Worm (Caenorhabditis elegans) whole organism, L4 larva: ENCODE measurements around the gene R12G8.1.
A peak's percentile ranks its signal among the peaks of the same experiment; 100 is the strongest.

ENCODE experiments used
- F49E8.2 ChIP-seq: sonication (generic microtip); optimal IDR thresholded peaks from 2 replicates; lab custom pipeline; 2016; ENCODE audit warnings: missing compliant biosample characterization, mild to moderate bottlenecking, missing genetic modification characterization, borderline replicate concordance
- R02D3.7 ChIP-seq: fragments of 150-350 bp; sonication (generic microtip); optimal IDR thresholded peaks from 3 replicates; lab custom pipeline; 2014; ENCODE audit warnings: missing biosample characterization, missing genetic modification characterization
- T20F7.1 ChIP-seq: fragments of 200-800 bp; sonication (Bioruptor generic); optimal IDR thresholded peaks from 2 replicates; lab custom pipeline; 2018; ENCODE audit warnings: mild to moderate bottlenecking, missing genetic modification characterization, missing compliant biosample characterization
- Y105C5A.15 ChIP-seq: fragments of 200-800 bp; sonication (Bioruptor generic); IDR thresholded peaks from 2 replicates; pipeline ENCODE4 v1.3.6; 2022; ENCODE audit warnings: missing genetic modification characterization, missing compliant biosample characterization
- Y48G9A.11 ChIP-seq: fragments of 200-800 bp; sonication (Bioruptor generic); IDR thresholded peaks from 2 replicates; pipeline ENCODE4 v1.3.6; 2022; ENCODE audit warnings: missing genetic modification reagents, missing genetic modification characterization, missing compliant biosample characterization
- aha-1 ChIP-seq: fragments of 150-350 bp; peaks from one replicate; lab custom pipeline; 2014; ENCODE audit warnings: missing biosample characterization, missing genetic modification characterization
- ama-1 ChIP-seq: fragments of 150-350 bp; optimal IDR thresholded peaks from 2 replicates; lab custom pipeline; 2014; ENCODE audit warnings: inconsistent platforms, mixed read lengths
- arid-1 ChIP-seq: fragments of 200-800 bp; sonication (Bioruptor generic); conservative IDR thresholded peaks from 2 replicates; pipeline ENCODE4 v1.3.6; 2022; ENCODE audit warnings: missing genetic modification reagents, missing genetic modification characterization, missing compliant biosample characterization
- ceh-20 ChIP-seq: fragments of 200-800 bp; sonication (Bioruptor generic); IDR thresholded peaks from 2 replicates; pipeline ENCODE4 v1.3.6; 2022; ENCODE audit warnings: missing genetic modification reagents, missing genetic modification characterization, missing compliant biosample characterization
- ceh-82 ChIP-seq: sonication (generic microtip); optimal IDR thresholded peaks from 2 replicates; lab custom pipeline; 2017; ENCODE audit warnings: missing biosample characterization, missing genetic modification characterization
- ces-1 ChIP-seq: fragments of 150-350 bp; sonication (generic microtip); optimal IDR thresholded peaks from 4 replicates; lab custom pipeline; 2014; ENCODE audit warnings: missing biosample characterization, missing genetic modification reagents, missing genetic modification characterization
- cey-2 ChIP-seq: sonication (generic microtip); optimal IDR thresholded peaks from 3 replicates; lab custom pipeline; 2017; ENCODE audit warnings: missing genetic modification characterization, mild to moderate bottlenecking, missing compliant biosample characterization, antibody characterized with exemption, borderline replicate concordance; ENCODE audit not compliant: insufficient read depth
- daf-16 ChIP-seq, 3 experiments: sonication (generic microtip); optimal IDR thresholded peaks; 2 replicates each; lab custom pipeline; 2016 to 2017; ENCODE audit warnings: missing genetic modification characterization in 3 of 3, missing genetic modification reagents in 3 of 3, mild to moderate bottlenecking in 2 of 3, missing compliant biosample characterization in 2 of 3, missing biosample characterization in 1 of 3, moderate library complexity in 1 of 3
- daf-19 ChIP-seq: fragments of 200-800 bp; sonication (Bioruptor generic); conservative IDR thresholded peaks from 2 replicates; pipeline ENCODE4 v1.3.6; 2022; ENCODE audit warnings: missing genetic modification characterization, missing compliant biosample characterization
- daf-8 ChIP-seq: fragments of 200-800 bp; sonication (Bioruptor generic); IDR thresholded peaks from 2 replicates; pipeline ENCODE4 v1.3.6; 2022; ENCODE audit warnings: missing genetic modification characterization, missing compliant biosample characterization
- dve-1 ChIP-seq: sonication (generic microtip); optimal IDR thresholded peaks from 2 replicates; lab custom pipeline; 2017; ENCODE audit warnings: antibody characterized with exemption, mild to moderate bottlenecking, missing genetic modification characterization, missing compliant biosample characterization; ENCODE audit not compliant: insufficient read depth
- egl-27 ChIP-seq: sonication (generic microtip); optimal IDR thresholded peaks from 3 replicates; lab custom pipeline; 2017; ENCODE audit warnings: missing biosample characterization, missing genetic modification reagents, missing genetic modification characterization
- fkh-10 ChIP-seq: fragments of 150-350 bp; optimal IDR thresholded peaks from 2 replicates; lab custom pipeline; 2014; ENCODE audit warnings: missing biosample characterization, missing genetic modification reagents, missing genetic modification characterization
- hlh-11 ChIP-seq: fragments of 200-800 bp; sonication (Bioruptor generic); optimal IDR thresholded peaks from 2 replicates; lab custom pipeline; 2018; ENCODE audit warnings: mild to moderate bottlenecking, missing genetic modification characterization, missing compliant biosample characterization
- hlh-30 ChIP-seq: sonication (generic microtip); optimal IDR thresholded peaks from 2 replicates; lab custom pipeline; 2017; ENCODE audit warnings: antibody characterized with exemption, mild to moderate bottlenecking, missing genetic modification characterization, missing compliant biosample characterization; ENCODE audit not compliant: insufficient read depth
- hmg-1.1 ChIP-seq: fragments of 200-800 bp; sonication (Bioruptor generic); IDR thresholded peaks from 2 replicates; pipeline ENCODE4 v1.3.6; 2022; ENCODE audit warnings: missing genetic modification reagents, missing genetic modification characterization, missing compliant biosample characterization
- lin-1 ChIP-seq: fragments of 200-800 bp; sonication (Bioruptor generic); IDR thresholded peaks from 2 replicates; pipeline ENCODE4 v1.3.6; 2022; ENCODE audit warnings: missing genetic modification reagents, missing genetic modification characterization, missing compliant biosample characterization
- lin-13 ChIP-seq: fragments of 150-350 bp; optimal IDR thresholded peaks from 2 replicates; lab custom pipeline; 2014; ENCODE audit warnings: missing biosample characterization, missing genetic modification reagents, missing genetic modification characterization
- lin-29 ChIP-seq: fragments of 200-800 bp; sonication (Bioruptor generic); IDR thresholded peaks from 2 replicates; pipeline ENCODE4 v1.3.6; 2022; ENCODE audit warnings: missing genetic modification reagents, missing genetic modification characterization, missing compliant biosample characterization
- lin-38 ChIP-seq: fragments of 200-800 bp; sonication (Bioruptor generic); IDR thresholded peaks from 2 replicates; pipeline ENCODE4 v1.3.6; 2022; ENCODE audit warnings: missing genetic modification reagents, missing genetic modification characterization, missing compliant biosample characterization
- lsy-2 ChIP-seq, 2 experiments: fragments of 150-350 bp in 1 of 2; sonication (generic microtip) in 1 of 2; optimal IDR thresholded peaks; 2 replicates each; lab custom pipeline; 2014 to 2017; ENCODE audit warnings: missing biosample characterization in 2 of 2, missing genetic modification characterization in 2 of 2
- mxl-3 ChIP-seq: fragments of 200-800 bp; sonication (Bioruptor generic); optimal IDR thresholded peaks from 2 replicates; lab custom pipeline; 2018; ENCODE audit warnings: mild to moderate bottlenecking, missing genetic modification characterization, missing compliant biosample characterization
- nhr-10 ChIP-seq: fragments of 150-350 bp; optimal IDR thresholded peaks from 2 replicates; lab custom pipeline; 2014; ENCODE audit warnings: missing biosample characterization, missing genetic modification characterization
- nhr-102 ChIP-seq: sonication (generic microtip); optimal IDR thresholded peaks from 2 replicates; lab custom pipeline; 2016; ENCODE audit warnings: mild to moderate bottlenecking, missing genetic modification characterization, moderate library complexity, missing compliant biosample characterization
- nhr-11 ChIP-seq: fragments of 150-350 bp; optimal IDR thresholded peaks from 2 replicates; lab custom pipeline; 2014; ENCODE audit warnings: missing biosample characterization, missing genetic modification characterization
- nhr-111 ChIP-seq: fragments of 200-800 bp; sonication (Bioruptor generic); optimal IDR thresholded peaks from 2 replicates; lab custom pipeline; 2018; ENCODE audit warnings: mild to moderate bottlenecking, missing genetic modification characterization, missing compliant biosample characterization
- nhr-237 ChIP-seq: sonication (generic microtip); optimal IDR thresholded peaks from 2 replicates; lab custom pipeline; 2017; ENCODE audit warnings: missing biosample characterization, missing genetic modification characterization
- nhr-28 ChIP-seq: fragments of 150-350 bp; optimal IDR thresholded peaks from 2 replicates; lab custom pipeline; 2014; ENCODE audit warnings: missing biosample characterization, missing genetic modification characterization
- nhr-42 ChIP-seq: fragments of 200-800 bp; sonication (Bioruptor generic); IDR thresholded peaks from 2 replicates; pipeline ENCODE4 v1.3.6; 2022; ENCODE audit warnings: missing genetic modification characterization, missing compliant biosample characterization
- php-3 ChIP-seq: fragments of 200-800 bp; sonication (Bioruptor generic); IDR thresholded peaks from 2 replicates; pipeline ENCODE4 v1.3.6; 2022; ENCODE audit warnings: missing genetic modification reagents, missing genetic modification characterization, missing compliant biosample characterization
- rbr-2 ChIP-seq: sonication (generic microtip); optimal IDR thresholded peaks from 2 replicates; lab custom pipeline; 2016; ENCODE audit warnings: missing genotype, missing genetic modification characterization, missing compliant biosample characterization
- set-16 ChIP-seq: fragments of 200-800 bp; sonication (Bioruptor generic); IDR thresholded peaks from 2 replicates; pipeline ENCODE4 v1.3.6; 2022; ENCODE audit warnings: missing genetic modification reagents, missing genetic modification characterization, missing compliant biosample characterization
- skn-1 ChIP-seq: fragments of 150-350 bp; optimal IDR thresholded peaks from 2 replicates; lab custom pipeline; 2014; ENCODE audit warnings: missing biosample characterization, missing genetic modification characterization
- spr-3 ChIP-seq: fragments of 200-800 bp; sonication (Bioruptor generic); optimal IDR thresholded peaks from 2 replicates; lab custom pipeline; 2018; ENCODE audit warnings: mild to moderate bottlenecking, missing genetic modification characterization, missing compliant biosample characterization
- zip-11 ChIP-seq: fragments of 200-800 bp; sonication (Bioruptor generic); IDR thresholded peaks from 2 replicates; pipeline ENCODE4 v1.3.6; 2022; ENCODE audit warnings: missing genetic modification characterization, missing compliant biosample characterization
- ztf-11 ChIP-seq: fragments of 150-350 bp; optimal IDR thresholded peaks from 2 replicates; lab custom pipeline; 2014; ENCODE audit warnings: missing biosample characterization, missing genetic modification characterization
- ztf-7 ChIP-seq: fragments of 150-350 bp; optimal IDR thresholded peaks from 2 replicates; lab custom pipeline; 2014; ENCODE audit warnings: missing biosample characterization, missing genetic modification characterization

The R12G8.1 gene

DNA sequence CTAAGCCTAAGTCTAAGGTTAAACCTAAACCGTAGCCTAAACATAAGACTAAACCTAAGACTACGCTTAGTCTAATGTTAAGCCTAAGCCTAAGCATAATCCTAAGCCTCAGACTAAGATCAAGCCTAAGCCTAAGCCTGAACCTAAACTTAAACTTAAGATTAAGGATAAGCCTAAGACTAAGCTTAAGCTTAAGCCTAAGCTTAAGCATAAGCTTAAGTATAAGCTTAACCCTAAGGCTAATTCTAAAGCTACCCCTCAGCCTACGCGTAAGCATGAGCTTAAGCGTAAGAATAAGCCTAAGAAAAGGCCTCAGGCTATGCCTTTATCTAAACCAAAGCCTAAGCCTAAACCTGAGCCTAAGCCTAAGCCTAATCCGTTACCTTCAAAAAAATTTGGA, 20.7 kb downstream of the R12G8.1 start:
- TF ChIP-seq lin-38 (GFP tag; lab: Robert Waterston, UW) (no peak), ces-1 (no peak)

DNA sequence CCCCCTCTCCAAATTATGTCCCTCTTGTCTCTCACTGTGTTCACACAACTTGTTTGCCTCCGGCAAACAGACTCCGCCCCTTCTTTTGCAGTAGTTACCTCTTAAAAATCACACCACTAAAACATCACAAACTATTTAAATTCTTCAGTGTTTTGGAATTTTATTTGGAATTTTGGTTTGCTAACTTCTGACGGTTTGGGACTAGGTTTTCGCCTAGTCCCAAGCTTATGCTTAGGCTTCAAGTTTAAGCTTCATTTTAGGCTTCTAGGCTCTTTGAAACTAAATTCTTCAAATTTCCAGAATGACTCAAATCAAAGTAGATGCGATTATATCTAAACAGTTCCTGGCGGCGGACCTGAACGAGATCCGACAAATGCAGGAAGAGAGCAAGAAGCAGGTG, 24.3 kb downstream of the R12G8.1 start, which contains the start of gene fat-5:
Gene fat-5 (plus strand): TSS at position 301 of the 400 bp plus-strand sequence.
- TF ChIP-seq Y48G9A.11 (GFP tag; lab: Robert Waterston, UW) (no peak), aha-1 (tag; lab: Kevin White, UChicago) (peak; percentile 41)
- TF ChIP-seq, all 104 proteins: peak for 1

DNA sequence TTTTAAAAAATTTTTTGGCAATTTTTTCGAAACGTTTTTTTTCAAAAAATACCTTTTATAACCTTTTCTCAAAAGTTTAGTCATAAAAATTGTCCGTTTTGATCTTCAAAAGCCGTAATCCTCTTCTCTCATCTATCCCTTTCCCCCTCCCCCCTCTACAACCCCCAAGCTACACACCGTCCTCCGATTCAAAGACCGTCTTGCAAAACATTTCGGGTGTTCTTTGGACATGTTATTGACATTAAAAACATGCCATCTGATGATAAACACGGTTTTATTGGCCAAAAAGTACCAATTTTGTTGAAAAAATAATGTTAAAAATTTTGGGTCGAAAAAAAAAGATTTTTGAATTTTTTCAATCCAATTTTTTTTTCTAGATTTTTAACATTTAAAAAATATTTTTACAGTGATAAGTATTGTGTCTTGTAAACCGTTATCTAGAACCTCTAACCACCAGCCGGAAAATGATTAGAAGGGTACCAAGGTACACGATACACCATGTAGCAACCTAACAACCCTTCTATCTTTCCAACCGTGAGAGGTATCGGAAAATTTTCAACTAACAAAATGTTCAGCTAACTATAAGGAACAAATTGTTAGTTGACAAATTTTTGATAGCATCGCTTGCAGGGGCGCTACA, 25.8 kb downstream of the R12G8.1 start:
- TF ChIP-seq set-16 (no peak), daf-8 (GFP tag; lab: Robert Waterston, UW) (no peak), T20F7.1 (GFP tag; lab: Kevin White, UChicago) (no peak), nhr-28 (tag; lab: Kevin White, UChicago) (peak; percentile 36), lin-1 (GFP tag; lab: Robert Waterston, UW) (no peak), zip-11 (GFP tag; lab: Robert Waterston, UW) (no peak), hlh-11 (peak; percentile 29), R02D3.7 (tag; lab: Kevin White, UChicago) (no peak), cey-2 (tag; lab: Kevin White, UChicago) (no peak), lin-13 (GFP tag; lab: Kevin White, UChicago) (no peak), daf-16 (GFP tag; optimal IDR thresholded peaks at IDR 0.05; lab: Kevin White, UChicago) (no peak), daf-16 (tag; optimal IDR thresholded peaks at IDR 0.05; lab: Kevin White, UChicago) (peak; percentile 91), hmg-1.1 (GFP tag; lab: Robert Waterston, UW) (no peak), spr-3 (GFP tag; lab: Kevin White, UChicago) (no peak), ztf-11 (tag; lab: Kevin White, UChicago) (no peak), ztf-7 (no peak), ceh-82 (tag; lab: Kevin White, UChicago) (no peak), nhr-11 (tag; lab: Kevin White, UChicago) (peak; percentile 3), mxl-3 (GFP tag; lab: Kevin White, UChicago) (no peak)

DNA sequence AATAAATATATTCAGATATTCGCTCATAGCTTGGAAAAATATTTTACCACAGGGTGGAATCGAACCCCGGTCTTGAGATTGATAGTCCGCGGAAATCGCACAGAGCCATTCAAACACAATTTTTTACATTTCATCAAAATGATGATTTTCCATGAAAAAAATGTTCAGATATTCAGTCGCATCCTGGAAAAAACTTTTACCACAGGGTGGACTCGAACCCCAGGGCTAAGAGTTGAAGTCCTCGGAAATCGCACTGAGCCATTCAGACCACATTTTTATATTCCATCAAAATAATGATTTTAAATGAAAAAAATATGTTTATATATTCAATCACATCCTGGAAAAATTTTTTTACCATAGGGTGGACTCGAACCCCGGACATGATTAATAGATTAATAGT, 26.5 kb downstream of the R12G8.1 start:
- TF ChIP-seq lin-38 (GFP tag; lab: Robert Waterston, UW) = 0 out of 2 replicates have a peak, but pooled peaks have one; percentile 22
- no peak for TF ChIP-seq lin-29 (GFP tag; lab: Robert Waterston, UW)
- no peak for TF ChIP-seq nhr-111 (GFP tag; lab: Kevin White, UChicago)
- no peak for TF ChIP-seq F49E8.2 (tag; lab: Kevin White, UChicago)
- no peak for TF ChIP-seq lsy-2 (tag; optimal IDR thresholded peaks at IDR 0.05; lab: Kevin White, UChicago)
- TF ChIP-seq daf-8 (GFP tag; lab: Robert Waterston, UW) = no peak
- TF ChIP-seq, all 104 proteins: peak for 1

DNA sequence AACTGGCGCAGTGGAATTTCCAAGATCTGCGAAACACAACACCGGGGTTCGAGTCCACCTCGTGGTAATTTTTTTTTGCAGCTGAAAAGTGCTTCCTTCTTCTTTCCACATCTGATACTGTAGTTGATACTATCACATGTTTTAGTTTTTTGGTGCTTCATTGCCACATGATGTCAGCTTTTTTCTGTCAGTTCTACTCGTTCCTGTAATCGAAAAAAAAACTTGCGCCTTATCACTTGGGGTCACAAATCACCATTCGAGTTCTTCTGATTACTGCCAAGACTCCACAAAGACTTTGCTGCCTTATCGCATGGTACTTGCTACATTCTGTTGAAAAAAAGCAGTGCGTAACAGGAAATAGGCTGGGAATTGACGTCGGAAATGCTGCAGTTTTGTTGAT, 27.3 kb downstream of the R12G8.1 start:
- peak; percentile 37; the same call in 1 of the 2 replicates for TF ChIP-seq ceh-20 (GFP tag; lab: Robert Waterston, UW)
- TF ChIP-seq arid-1 (GFP tag; lab: Robert Waterston, UW) = no peak
- no peak for TF ChIP-seq skn-1
- no peak for TF ChIP-seq Y105C5A.15 (GFP tag; lab: Robert Waterston, UW)
- TF ChIP-seq F49E8.2 (tag; lab: Kevin White, UChicago) = no peak
- TF ChIP-seq php-3 (GFP tag; lab: Robert Waterston, UW) = peak; percentile 85
- no peak for TF ChIP-seq nhr-111 (GFP tag; lab: Kevin White, UChicago)
- no peak for TF ChIP-seq fkh-10 (GFP tag; lab: Kevin White, UChicago)
- TF ChIP-seq lin-13 (GFP tag; lab: Kevin White, UChicago) = no peak
- TF ChIP-seq nhr-11 (tag; lab: Kevin White, UChicago) = no peak
- TF ChIP-seq ama-1 = no peak
- no peak for TF ChIP-seq rbr-2 (tag; lab: Kevin White, UChicago)
- TF ChIP-seq nhr-10 (tag; lab: Kevin White, UChicago) = peak; percentile 58
- TF ChIP-seq hlh-30 (tag; lab: Kevin White, UChicago) = peak; percentile 53
- no peak for TF ChIP-seq spr-3 (GFP tag; lab: Kevin White, UChicago)
- TF ChIP-seq dve-1 (tag; lab: Kevin White, UChicago) = peak; percentile 87
- peak; percentile 78 for TF ChIP-seq nhr-102 (tag; lab: Kevin White, UChicago)
- peak; percentile 53; the same call in 1 of the 2 replicates for TF ChIP-seq nhr-42 (GFP tag; lab: Robert Waterston, UW)
- TF ChIP-seq nhr-237 (tag; lab: Kevin White, UChicago) = no peak
- TF ChIP-seq egl-27 = no peak
- TF ChIP-seq daf-19 (GFP tag; lab: Robert Waterston, UW) = no peak
